Worm (Caenorhabditis elegans): ENCODE measurements around the gene arrd-9.

Gene arrd-9

ce11 chrII:12494556-12495131 is 13.9 kb upstream of the arrd-9 start, which contains the start of gene col-85 (continued):
- TF ChIP-seq dpl-1 (GFP tag; optimal IDR thresholded peaks at IDR 0.05) (peak; percentile 24), snpc-3.4 (tag; optimal IDR thresholded peaks at IDR 0.05) (peak; percentile 92), tbp1 (GFP tag; optimal IDR thresholded peaks at IDR 0.05) (peak; percentile 95), madf-8 (GFP tag; conservative IDR thresholded peaks at IDR 0.05) (no peak; the same call in 1 of the 2 replicates)

ce11 chrII:12494067-12494477 is 13.4 kb upstream of the arrd-9 start:
- TF ChIP-seq B0035.1 (tag; optimal IDR thresholded peaks at IDR 0.05) (no peak), egrh-3 (GFP tag; IDR thresholded peaks at IDR 0.05) (peak; percentile 97), cebp-2 (GFP tag; IDR thresholded peaks at IDR 0.05) (0 out of 2 replicates have a peak, but pooled peaks have one; percentile 4), zfh-2 (GFP tag; conservative IDR thresholded peaks at IDR 0.05) (peak; percentile 74), him-1 (tag; optimal IDR thresholded peaks at IDR 0.05) (no peak), F37B4.10 (GFP tag; IDR thresholded peaks at IDR 0.05) (0 out of 2 replicates have a peak, but pooled peaks have one; percentile 71)

ce11 chrII:12491936-12492335 is 11.2 kb upstream of the arrd-9 start, which contains the start of gene srz-6:
TSS of gene srz-6 (plus strand) at chrII:12492236.
- no peak for TF ChIP-seq snpc-4 (GFP tag; optimal IDR thresholded peaks at IDR 0.05)
- TF ChIP-seq snpc-4 (tag; optimal IDR thresholded peaks at IDR 0.05), result no peak
- 0 out of 2 replicates have a peak, but pooled peaks have one; percentile 29 for TF ChIP-seq zfh-2 (GFP tag; conservative IDR thresholded peaks at IDR 0.05)

ce11 chrII:12489903-12490302 is 9.2 kb upstream of the arrd-9 start, which contains the start of gene T21B4.15:
TSS of gene T21B4.15 (plus strand) at chrII:12490203.
- TF ChIP-seq hsf-1 (GFP tag; IDR thresholded peaks at IDR 0.05) (no peak), efl-1 (GFP tag; optimal IDR thresholded peaks at IDR 0.05) (no peak), unc-130 (GFP tag; optimal IDR thresholded peaks at IDR 0.05) (no peak), egrh-3 (GFP tag; IDR thresholded peaks at IDR 0.05) (no peak), attf-3 (GFP tag; conservative IDR thresholded peaks at IDR 0.05) (no peak), Y56A3A.18 (GFP tag; IDR thresholded peaks at IDR 0.05) (no peak), egl-18 (GFP tag; IDR thresholded peaks at IDR 0.05) (no peak), rpc-1 (optimal IDR thresholded peaks at IDR 0.05) (no peak), rpc-1 (tag; optimal IDR thresholded peaks at IDR 0.05) (no peak)

- TF ChIP-seq dpff-1 (tag; optimal IDR thresholded peaks at IDR 0.05), result no peak
These were observed 8.1 kb upstream of the arrd-9 start for ce11 chrII:12488810-12489209.

- TF ChIP-seq nhr-120 (GFP tag; IDR thresholded peaks at IDR 0.05), result no peak
- TF ChIP-seq lin-40 (tag; optimal IDR thresholded peaks at IDR 0.05), result no peak
- no peak for TF ChIP-seq ceh-100 (GFP tag; IDR thresholded peaks at IDR 0.05)
- TF ChIP-seq ceh-27 (GFP tag; optimal IDR thresholded peaks at IDR 0.05), result no peak
- no peak for TF ChIP-seq Y56A3A.18 (GFP tag; IDR thresholded peaks at IDR 0.05)
- no peak for TF ChIP-seq hmg-1.2 (GFP tag; IDR thresholded peaks at IDR 0.05)
- no peak for TF ChIP-seq nhr-27 (tag; optimal IDR thresholded peaks at IDR 0.05)
- TF ChIP-seq ztf-28 (GFP tag; IDR thresholded peaks at IDR 0.05), result no peak
- TF ChIP-seq F52B5.7 (tag; optimal IDR thresholded peaks at IDR 0.05), result no peak
- TF ChIP-seq B0261.1 (tag; optimal IDR thresholded peaks at IDR 0.05), result no peak
- TF ChIP-seq hlh-26 (GFP tag; conservative IDR thresholded peaks at IDR 0.05), result no peak
- no peak for TF ChIP-seq snpc-4 (GFP tag; optimal IDR thresholded peaks at IDR 0.05)
- no peak for TF ChIP-seq snpc-4 (tag; optimal IDR thresholded peaks at IDR 0.05)
- no peak for TF ChIP-seq nhr-90 (tag; optimal IDR thresholded peaks at IDR 0.05)
- TF ChIP-seq nfya-1 (tag; optimal IDR thresholded peaks at IDR 0.05; ENCODE audit: borderline replicate concordance, insufficient read depth), result no peak
- TF ChIP-seq B0035.1 (tag; optimal IDR thresholded peaks at IDR 0.05), result no peak
- no peak for TF ChIP-seq ceh-79 (tag; optimal IDR thresholded peaks at IDR 0.05)
- no peak for TF ChIP-seq ztf-6 (GFP tag; IDR thresholded peaks at IDR 0.05)
These were observed 4.3 kb upstream of the arrd-9 start, which contains the start of gene F15A4.10 for ce11 chrII:12485060-12485459. TSS of gene F15A4.10 (minus strand) at chrII:12485160.
